Fruit fly (Drosophila melanogaster) whole organism: ENCODE data around the gene CG12984.

ENCODE experiments used
- CG8478 ChIP-seq: fragments of >200 bp; optimal IDR thresholded peaks from 2 replicates; lab custom pipeline; 2018; ENCODE audit warnings: inconsistent platforms
- EcR ChIP-seq, 2 experiments: fragments of >200 bp; optimal IDR thresholded peaks; 2 replicates each; lab custom pipeline; 2017; ENCODE audit warnings: missing biosample characterization in 2 of 2, missing genetic modification characterization in 2 of 2, missing genetic modification reagents in 2 of 2
- pan ChIP-seq: fragments of >200 bp; optimal IDR thresholded peaks from 2 replicates; lab custom pipeline; 2017

DNA sequence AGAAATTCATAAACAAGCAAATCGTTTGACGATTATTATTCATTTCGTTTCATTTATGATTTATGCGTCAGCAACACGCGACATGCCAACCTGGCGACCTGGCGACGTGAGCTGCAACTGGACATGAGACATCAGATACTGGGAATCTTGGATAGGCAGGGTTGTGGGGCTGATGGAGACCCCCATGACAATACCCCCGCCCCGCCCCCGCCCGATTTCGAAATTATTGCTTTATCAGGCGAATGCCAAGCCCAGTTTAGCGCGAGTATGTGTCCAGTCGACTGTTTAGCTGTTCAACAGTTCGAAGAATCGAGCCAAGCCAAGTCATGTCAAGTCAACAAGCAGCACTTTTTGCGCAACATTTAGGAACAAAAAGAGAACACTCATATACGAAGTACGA lies 44.5 kb upstream of the CG12984 start:
- TF ChIP-seq CG8478: no peak
- no peak for TF ChIP-seq EcR (GFP tag; optimal IDR thresholded peaks at IDR 0.05; lab: Kevin White, UChicago)
- no peak for TF ChIP-seq pan (lab: Kevin White, UChicago)
